Worm (Caenorhabditis elegans): ENCODE data around the gene C08E8.1.

DNA sequence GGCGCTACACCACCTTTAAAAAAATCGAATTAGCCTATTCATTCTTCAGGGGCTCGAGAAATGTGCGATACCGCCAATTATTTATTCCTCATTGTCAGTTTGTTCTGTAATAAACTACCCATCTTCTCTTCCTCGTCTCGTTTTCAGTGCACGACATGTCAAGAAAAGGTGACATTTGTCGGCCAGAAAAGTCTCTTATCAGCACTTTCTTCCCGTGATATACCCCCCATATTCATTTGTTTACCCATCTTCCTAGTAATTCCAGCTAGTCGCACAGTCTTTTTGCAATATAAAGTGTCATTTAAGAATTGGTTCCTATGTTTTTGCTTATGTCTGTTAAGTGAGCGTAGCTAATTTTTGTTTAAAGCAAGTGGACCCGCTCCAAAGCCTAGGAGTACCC is 37.8 kb downstream of the C08E8.1 start:
- TF ChIP-seq nhr-76 (tag; optimal IDR thresholded peaks at IDR 0.05): no peak
- no peak for TF ChIP-seq hlh-1 (tag; optimal IDR thresholded peaks at IDR 0.05)
- TF ChIP-seq nhr-12 (tag; optimal IDR thresholded peaks at IDR 0.05): no peak
- TF ChIP-seq blmp-1 (tag; optimal IDR thresholded peaks at IDR 0.05): no peak
- TF ChIP-seq sem-2 (GFP tag; optimal IDR thresholded peaks at IDR 0.05): no peak
- TF ChIP-seq ceh-39 (tag; optimal IDR thresholded peaks at IDR 0.05): no peak
